Worm (Caenorhabditis elegans) whole organism, L4 larva: ENCODE measurements around the gene dig-1.

Experiments
- F10B5.3 ChIP-seq: sonication (generic microtip); optimal IDR thresholded peaks from 2 replicates; lab custom pipeline; 2016; ENCODE audit warnings: mild to moderate bottlenecking, missing genetic modification characterization, missing compliant biosample characterization
- F44E2.7 ChIP-seq: fragments of 200-800 bp; sonication (Bioruptor generic); IDR thresholded peaks from 2 replicates; pipeline ENCODE4 v2.1.2; 2022; ENCODE audit warnings: missing genetic modification characterization, missing compliant biosample characterization
- R02D3.7 ChIP-seq: fragments of 150-350 bp; sonication (generic microtip); optimal IDR thresholded peaks from 3 replicates; lab custom pipeline; 2014; ENCODE audit warnings: missing biosample characterization, missing genetic modification characterization
- T20F7.1 ChIP-seq: fragments of 200-800 bp; sonication (Bioruptor generic); optimal IDR thresholded peaks from 2 replicates; lab custom pipeline; 2018; ENCODE audit warnings: mild to moderate bottlenecking, missing genetic modification characterization, missing compliant biosample characterization
- T26A8.4 ChIP-seq: fragments of 200-800 bp; sonication (Bioruptor generic); IDR thresholded peaks from 2 replicates; pipeline ENCODE4 v1.3.6; 2022; ENCODE audit warnings: missing genetic modification characterization, missing compliant biosample characterization
- Y75B8A.6 ChIP-seq: fragments of 200-800 bp; sonication (Bioruptor generic); IDR thresholded peaks from 2 replicates; pipeline ENCODE4 v1.3.6; 2022; ENCODE audit warnings: missing genetic modification reagents, missing genetic modification characterization, missing compliant biosample characterization
- ZK546.5 ChIP-seq, 2 experiments: sonication (generic microtip); optimal IDR thresholded peaks; 2 replicates each; lab custom pipeline; 2017; ENCODE audit warnings: missing biosample characterization in 2 of 2, missing genetic modification characterization in 2 of 2
- ama-1 ChIP-seq: fragments of 150-350 bp; optimal IDR thresholded peaks from 2 replicates; lab custom pipeline; 2014; ENCODE audit warnings: inconsistent platforms, mixed read lengths
- ceh-62 ChIP-seq: sonication (generic microtip); optimal IDR thresholded peaks from 2 replicates; lab custom pipeline; 2017; ENCODE audit warnings: missing biosample characterization, missing genetic modification characterization
- ceh-82 ChIP-seq: sonication (generic microtip); optimal IDR thresholded peaks from 2 replicates; lab custom pipeline; 2017; ENCODE audit warnings: missing biosample characterization, missing genetic modification characterization
- ctbp-1 ChIP-seq: fragments of 200-800 bp; sonication (Bioruptor generic); IDR thresholded peaks from 2 replicates; pipeline ENCODE4 v1.3.6; 2022; ENCODE audit warnings: missing genetic modification reagents, missing genetic modification characterization, missing compliant biosample characterization
- daf-12 ChIP-seq: fragments of 150-350 bp; optimal IDR thresholded peaks from 2 replicates; lab custom pipeline; 2014; ENCODE audit warnings: missing biosample characterization, missing genetic modification reagents, missing genetic modification characterization
- daf-16 ChIP-seq, 3 experiments: sonication (generic microtip); optimal IDR thresholded peaks; 2 replicates each; lab custom pipeline; 2016 to 2017; ENCODE audit warnings: missing genetic modification characterization in 3 of 3, missing genetic modification reagents in 3 of 3, mild to moderate bottlenecking in 2 of 3, missing compliant biosample characterization in 2 of 3, missing biosample characterization in 1 of 3, moderate library complexity in 1 of 3
- daf-19 ChIP-seq: fragments of 200-800 bp; sonication (Bioruptor generic); conservative IDR thresholded peaks from 2 replicates; pipeline ENCODE4 v1.3.6; 2022; ENCODE audit warnings: missing genetic modification characterization, missing compliant biosample characterization
- daf-8 ChIP-seq: fragments of 200-800 bp; sonication (Bioruptor generic); IDR thresholded peaks from 2 replicates; pipeline ENCODE4 v1.3.6; 2022; ENCODE audit warnings: missing genetic modification characterization, missing compliant biosample characterization
- dmd-8 ChIP-seq: fragments of 200-800 bp; sonication (Bioruptor generic); IDR thresholded peaks from 2 replicates; pipeline ENCODE4 v1.3.6; 2022; ENCODE audit warnings: missing genetic modification characterization, missing compliant biosample characterization
- dpl-1 ChIP-seq: fragments of 150-350 bp; optimal IDR thresholded peaks from 2 replicates; lab custom pipeline; 2014; ENCODE audit warnings: missing biosample characterization, missing genetic modification reagents, missing genetic modification characterization
- duxl-1 ChIP-seq: sonication (generic microtip); optimal IDR thresholded peaks from 2 replicates; lab custom pipeline; 2016; ENCODE audit warnings: mild to moderate bottlenecking, missing genetic modification characterization, moderate library complexity, missing compliant biosample characterization; ENCODE audit not compliant: poor library complexity
- dve-1 ChIP-seq: sonication (generic microtip); optimal IDR thresholded peaks from 2 replicates; lab custom pipeline; 2017; ENCODE audit warnings: antibody characterized with exemption, mild to moderate bottlenecking, missing genetic modification characterization, missing compliant biosample characterization; ENCODE audit not compliant: insufficient read depth
- egl-43 ChIP-seq: fragments of 200-800 bp; sonication (Bioruptor generic); IDR thresholded peaks from 2 replicates; pipeline ENCODE4 v1.3.6; 2022; ENCODE audit warnings: missing genetic modification reagents, missing genetic modification characterization, missing compliant biosample characterization
- hif-1 ChIP-seq, 2 experiments: sonication (generic microtip); optimal IDR thresholded peaks; 2 replicates each; lab custom pipeline; 2016 to 2017; ENCODE audit warnings: missing compliant biosample characterization in 2 of 2, missing genetic modification characterization in 2 of 2, missing genetic modification reagents in 2 of 2, missing genotype in 2 of 2, mild to moderate bottlenecking in 1 of 2
- hlh-11 ChIP-seq: fragments of 200-800 bp; sonication (Bioruptor generic); optimal IDR thresholded peaks from 2 replicates; lab custom pipeline; 2018; ENCODE audit warnings: mild to moderate bottlenecking, missing genetic modification characterization, missing compliant biosample characterization
- jun-1 ChIP-seq: fragments of 150-350 bp; optimal IDR thresholded peaks from 2 replicates; lab custom pipeline; 2014; ENCODE audit warnings: missing biosample characterization, missing genetic modification reagents, missing genetic modification characterization
- lim-7 ChIP-seq: fragments of 200-800 bp; sonication (Bioruptor generic); IDR thresholded peaks from 2 replicates; pipeline ENCODE4 v1.3.6; 2022; ENCODE audit warnings: missing genetic modification characterization, missing compliant biosample characterization
- lin-1 ChIP-seq: fragments of 200-800 bp; sonication (Bioruptor generic); IDR thresholded peaks from 2 replicates; pipeline ENCODE4 v1.3.6; 2022; ENCODE audit warnings: missing genetic modification reagents, missing genetic modification characterization, missing compliant biosample characterization
- lin-29 ChIP-seq: fragments of 200-800 bp; sonication (Bioruptor generic); IDR thresholded peaks from 2 replicates; pipeline ENCODE4 v1.3.6; 2022; ENCODE audit warnings: missing genetic modification reagents, missing genetic modification characterization, missing compliant biosample characterization
- lir-3 ChIP-seq: sonication (generic microtip); optimal IDR thresholded peaks from 2 replicates; lab custom pipeline; 2016; ENCODE audit warnings: mild to moderate bottlenecking, missing genetic modification characterization, missing compliant biosample characterization
- madf-9 ChIP-seq: fragments of 200-800 bp; sonication (Bioruptor generic); conservative IDR thresholded peaks from 2 replicates; pipeline ENCODE4 v1.3.6; 2022; ENCODE audit warnings: missing genetic modification reagents, missing genetic modification characterization, missing compliant biosample characterization
- mep-1 ChIP-seq: fragments of 150-350 bp; sonication (generic microtip); optimal IDR thresholded peaks from 3 replicates; lab custom pipeline; 2014; ENCODE audit warnings: missing biosample characterization, missing genetic modification characterization
- mes-2 ChIP-seq: sonication (generic microtip); optimal IDR thresholded peaks from 2 replicates; lab custom pipeline; 2016; ENCODE audit warnings: missing genotype, mild to moderate bottlenecking, missing genetic modification characterization, missing compliant biosample characterization; ENCODE audit not compliant: poor library complexity, severe bottlenecking
- mxl-3 ChIP-seq: fragments of 200-800 bp; sonication (Bioruptor generic); optimal IDR thresholded peaks from 2 replicates; lab custom pipeline; 2018; ENCODE audit warnings: mild to moderate bottlenecking, missing genetic modification characterization, missing compliant biosample characterization
- nhr-11 ChIP-seq: fragments of 150-350 bp; optimal IDR thresholded peaks from 2 replicates; lab custom pipeline; 2014; ENCODE audit warnings: missing biosample characterization, missing genetic modification characterization
- nhr-111 ChIP-seq: fragments of 200-800 bp; sonication (Bioruptor generic); optimal IDR thresholded peaks from 2 replicates; lab custom pipeline; 2018; ENCODE audit warnings: mild to moderate bottlenecking, missing genetic modification characterization, missing compliant biosample characterization
- nhr-237 ChIP-seq: sonication (generic microtip); optimal IDR thresholded peaks from 2 replicates; lab custom pipeline; 2017; ENCODE audit warnings: missing biosample characterization, missing genetic modification characterization
- nhr-28 ChIP-seq: fragments of 150-350 bp; optimal IDR thresholded peaks from 2 replicates; lab custom pipeline; 2014; ENCODE audit warnings: missing biosample characterization, missing genetic modification characterization
- nhr-41 ChIP-seq: fragments of 200-800 bp; sonication (Bioruptor generic); IDR thresholded peaks from 2 replicates; pipeline ENCODE4 v1.3.6; 2022; ENCODE audit warnings: missing genetic modification reagents, missing genetic modification characterization, missing compliant biosample characterization
- nhr-48 ChIP-seq: sonication (generic microtip); optimal IDR thresholded peaks from 2 replicates; lab custom pipeline; 2016; ENCODE audit warnings: mild to moderate bottlenecking, missing genetic modification characterization, missing compliant biosample characterization
- pha-4 ChIP-seq, 2 experiments: fragments of 150-350 bp in 1 of 2; fragments of 200-800 bp in 1 of 2; sonication (Bioruptor generic) in 1 of 2; IDR thresholded peaks in 1 of 2; optimal IDR thresholded peaks in 1 of 2; 2 replicates each; pipeline versions ENCODE4 v1.3.6 to Lab custom; 2014 to 2022; ENCODE audit warnings: missing genetic modification characterization in 2 of 2, missing genetic modification reagents in 2 of 2, missing biosample characterization in 1 of 2, missing compliant biosample characterization in 1 of 2
- php-3 ChIP-seq: fragments of 200-800 bp; sonication (Bioruptor generic); IDR thresholded peaks from 2 replicates; pipeline ENCODE4 v1.3.6; 2022; ENCODE audit warnings: missing genetic modification reagents, missing genetic modification characterization, missing compliant biosample characterization
- rbr-2 ChIP-seq: sonication (generic microtip); optimal IDR thresholded peaks from 2 replicates; lab custom pipeline; 2016; ENCODE audit warnings: missing genotype, missing genetic modification characterization, missing compliant biosample characterization
- snpc-1.2 ChIP-seq: fragments of 200-800 bp; sonication (Bioruptor generic); IDR thresholded peaks from 2 replicates; pipeline ENCODE4 v1.3.6; 2022; ENCODE audit warnings: missing genetic modification reagents, missing genetic modification characterization, missing compliant biosample characterization
- spr-1 ChIP-seq: sonication (generic microtip); optimal IDR thresholded peaks from 2 replicates; lab custom pipeline; 2016; ENCODE audit warnings: mild to moderate bottlenecking, missing genetic modification characterization, missing compliant biosample characterization
- tra-1 ChIP-seq: fragments of 200-800 bp; sonication (Bioruptor generic); IDR thresholded peaks from 2 replicates; pipeline ENCODE4 v1.3.6; 2022; ENCODE audit warnings: missing genetic modification reagents, missing genetic modification characterization, missing compliant biosample characterization
- unc-130 ChIP-seq: sonication (generic microtip); optimal IDR thresholded peaks from 2 replicates; lab custom pipeline; 2016; ENCODE audit warnings: missing genetic modification reagents, missing genetic modification characterization, missing compliant biosample characterization
- unc-39 ChIP-seq: sonication (generic microtip); optimal IDR thresholded peaks from 2 replicates; lab custom pipeline; 2017; ENCODE audit warnings: missing biosample characterization, missing genetic modification characterization
- vab-7 ChIP-seq: fragments of 200-800 bp; sonication (Bioruptor generic); IDR thresholded peaks from 2 replicates; pipeline ENCODE4 v1.3.6; 2022; ENCODE audit warnings: missing genetic modification reagents, missing genetic modification characterization, missing compliant biosample characterization
- zfp-2 ChIP-seq: sonication (generic microtip); optimal IDR thresholded peaks from 2 replicates; lab custom pipeline; 2016; ENCODE audit warnings: mild to moderate bottlenecking, missing genetic modification characterization, missing compliant biosample characterization
- zfp-3 ChIP-seq: fragments of 200-800 bp; sonication (Bioruptor generic); conservative IDR thresholded peaks from 2 replicates; pipeline ENCODE4 v1.3.6; 2022; ENCODE audit warnings: missing genetic modification reagents, missing genetic modification characterization, missing compliant biosample characterization
- zip-11 ChIP-seq: fragments of 200-800 bp; sonication (Bioruptor generic); IDR thresholded peaks from 2 replicates; pipeline ENCODE4 v1.3.6; 2022; ENCODE audit warnings: missing genetic modification characterization, missing compliant biosample characterization

The dig-1 gene

ce11 chrIII:6805397-6805796 lies 59.3 kb downstream of the dig-1 start:
- peak; percentile 58; the same call in 1 of the 2 replicates for TF ChIP-seq madf-9 (GFP tag; lab: Robert Waterston, UW)
- TF ChIP-seq lim-7, result peak; percentile 80
- TF ChIP-seq php-3 (GFP tag; lab: Robert Waterston, UW), result no peak
- no peak for TF ChIP-seq rbr-2 (tag; lab: Kevin White, UChicago)
- no peak for TF ChIP-seq lin-29 (GFP tag; lab: Robert Waterston, UW)
- no peak for TF ChIP-seq ceh-62 (tag; lab: Kevin White, UChicago)
- no peak for TF ChIP-seq Y75B8A.6 (GFP tag; lab: Robert Waterston, UW)
- peak; percentile 26 for TF ChIP-seq dve-1 (tag; lab: Kevin White, UChicago)
- peak in 1 of 2 experiments; percentile 34 for TF ChIP-seq daf-16 (GFP tag; optimal IDR thresholded peaks at IDR 0.05; lab: Kevin White, UChicago)
- peak; percentile 29 for TF ChIP-seq daf-16 (tag; optimal IDR thresholded peaks at IDR 0.05; lab: Kevin White, UChicago)
- TF ChIP-seq mxl-3, result no peak
- 0 out of 2 replicates have a peak, but pooled peaks have one; percentile 33 for TF ChIP-seq T26A8.4 (GFP tag; lab: Robert Waterston, UW)
- peak; percentile 38 for TF ChIP-seq duxl-1
- TF ChIP-seq daf-12, result no peak
- peak; percentile 58; the same call in 1 of the 2 replicates for TF ChIP-seq vab-7 (GFP tag; lab: Robert Waterston, UW)
- TF ChIP-seq nhr-237, result no peak
- TF ChIP-seq F44E2.7 (GFP tag; lab: Robert Waterston, UW), result 0 out of 2 replicates have a peak, but pooled peaks have one; percentile 5
- TF ChIP-seq tra-1 (GFP tag; lab: Robert Waterston, UW), result 0 out of 2 replicates have a peak, but pooled peaks have one; percentile 38
- TF ChIP-seq zfp-3, result peak; percentile 18; the same call in 1 of the 2 replicates
- peak in 1 of 2 experiments; percentile 14 for TF ChIP-seq hif-1 (tag; optimal IDR thresholded peaks at IDR 0.05; lab: Kevin White, UChicago)
- TF ChIP-seq lir-3 (tag; lab: Kevin White, UChicago), result peak; percentile 11
- no peak; the same call in 1 of the 2 replicates for TF ChIP-seq egl-43 (GFP tag; lab: Robert Waterston, UW)
- TF ChIP-seq ama-1 (lab: Kevin White, UChicago), result no peak
- peak; percentile 42; the same call in 1 of the 2 replicates for TF ChIP-seq nhr-41 (GFP tag; lab: Robert Waterston, UW)
- no peak for TF ChIP-seq F10B5.3 (tag; lab: Kevin White, UChicago)
- no peak for TF ChIP-seq jun-1 (tag; lab: Kevin White, UChicago)
- TF ChIP-seq unc-39 (tag; lab: Kevin White, UChicago), result no peak
- no peak for TF ChIP-seq ceh-82 (tag; lab: Kevin White, UChicago)
- TF ChIP-seq daf-8 (GFP tag; lab: Robert Waterston, UW), result no peak
- TF ChIP-seq R02D3.7 (tag; lab: Kevin White, UChicago), result no peak
- no peak for TF ChIP-seq dpl-1 (GFP tag; lab: Kevin White, UChicago)
- TF ChIP-seq dmd-8 (GFP tag; lab: Robert Waterston, UW), result peak; percentile 49; the same call in 1 of the 2 replicates
- TF ChIP-seq nhr-111, result no peak
- TF ChIP-seq nhr-48 (tag; lab: Kevin White, UChicago), result no peak
- TF ChIP-seq nhr-11 (tag; lab: Kevin White, UChicago), result no peak
- TF ChIP-seq ctbp-1 (GFP tag; lab: Robert Waterston, UW), result 0 out of 2 replicates have a peak, but pooled peaks have one; percentile 24
- TF ChIP-seq ZK546.5 (tag; optimal IDR thresholded peaks at IDR 0.05; lab: Kevin White, UChicago), result no peak
- peak; percentile 6 for TF ChIP-seq mep-1
- TF ChIP-seq hlh-11 (tag; lab: Kevin White, UChicago), result peak; percentile 28
- no peak for TF ChIP-seq nhr-28
- peak; percentile 48; the same call in 1 of the 2 replicates for TF ChIP-seq lin-1 (GFP tag; lab: Robert Waterston, UW)
- no peak for TF ChIP-seq unc-130
- no peak for TF ChIP-seq zip-11
- no peak for TF ChIP-seq zfp-2 (tag; lab: Kevin White, UChicago)
- TF ChIP-seq daf-19 (GFP tag; lab: Robert Waterston, UW), result 0 out of 2 replicates have a peak, but pooled peaks have one; percentile 51
- no peak for TF ChIP-seq snpc-1.2 (GFP tag; lab: Robert Waterston, UW)
- peak; percentile 71; the same call in 1 of the 2 replicates for TF ChIP-seq pha-4 (GFP tag; IDR thresholded peaks at IDR 0.05; lab: Robert Waterston, UW)
- TF ChIP-seq pha-4 (tag; optimal IDR thresholded peaks at IDR 0.05; lab: Kevin White, UChicago), result no peak
- peak; percentile 78 for TF ChIP-seq mes-2 (tag; lab: Kevin White, UChicago)
- TF ChIP-seq T20F7.1 (GFP tag; lab: Kevin White, UChicago), result no peak
- TF ChIP-seq spr-1 (tag; lab: Kevin White, UChicago), result peak; percentile 10
